Worm (Caenorhabditis elegans): ENCODE data around the gene M163.11.

DNA sequence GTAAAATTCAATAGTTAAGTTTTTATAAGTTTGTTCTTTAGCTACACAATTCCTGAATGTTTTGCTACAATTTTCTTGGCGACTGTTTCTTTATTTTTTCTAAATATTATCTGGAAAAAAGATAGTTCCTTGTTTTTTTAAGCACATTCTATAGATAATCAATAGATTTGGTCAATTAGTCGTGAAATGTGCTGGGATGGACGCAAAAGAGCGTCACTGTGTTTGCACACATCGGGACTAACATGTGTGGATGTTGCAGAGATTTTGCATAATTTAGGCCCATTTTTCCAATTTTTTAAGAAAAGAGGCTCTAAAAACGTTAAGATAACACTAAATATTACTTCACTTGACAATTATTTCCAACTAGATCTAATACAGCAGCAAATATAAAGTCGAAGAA lies 34.3 kb downstream of the M163.11 start:
- TF ChIP-seq nhr-11 (tag; optimal IDR thresholded peaks at IDR 0.05) (no peak), nhr-237 (tag; optimal IDR thresholded peaks at IDR 0.05) (no peak)
